Worm (Caenorhabditis elegans): Measurements from ENCODE around the gene B0554.2.

DNA sequence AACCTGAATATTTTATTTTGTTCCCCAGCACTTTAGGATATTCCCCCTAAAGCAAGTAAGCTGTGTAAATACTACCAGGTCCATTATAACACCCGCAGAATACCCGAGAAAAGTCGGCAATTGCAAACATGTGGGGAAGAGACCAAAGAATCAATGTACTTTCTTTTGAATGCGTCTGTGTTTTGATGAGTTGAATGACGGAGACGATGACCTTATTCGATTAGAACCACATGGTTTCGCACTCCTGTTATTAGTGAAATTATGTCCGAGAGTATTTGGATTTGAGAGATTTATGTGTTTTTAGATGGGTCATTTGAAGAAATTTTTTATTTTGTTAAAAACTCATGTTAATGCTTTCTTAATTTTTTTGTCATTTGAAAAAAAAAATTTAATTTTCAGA is 31.4 kb downstream of the B0554.2 start:
- TF ChIP-seq flt-1 (GFP tag; IDR thresholded peaks at IDR 0.05) (no peak), T22C8.4 (GFP tag; IDR thresholded peaks at IDR 0.05) (no peak), tab-1 (GFP tag; IDR thresholded peaks at IDR 0.05) (no peak), klf-2 (GFP tag; conservative IDR thresholded peaks at IDR 0.05) (no peak), ref-1 (GFP tag; conservative IDR thresholded peaks at IDR 0.05) (no peak), ztf-29 (GFP tag; IDR thresholded peaks at IDR 0.05) (no peak)

Data from whole organism, midembryonic.